Worm (Caenorhabditis elegans) whole organism, L2 larva: ENCODE measurements around the gene Y57G11C.33.
A peak's percentile ranks its signal among the peaks of the same experiment; 100 is the strongest.

Experiments
- C34F6.9 ChIP-seq: fragments of 150-350 bp; optimal IDR thresholded peaks from 2 replicates; lab custom pipeline; 2014; ENCODE audit warnings: missing biosample characterization, missing genetic modification characterization
- F13H6.1 ChIP-seq: sonication (generic microtip); optimal IDR thresholded peaks from 2 replicates; lab custom pipeline; 2016; ENCODE audit warnings: missing genetic modification characterization, missing compliant biosample characterization
- R02D3.7 ChIP-seq: fragments of 150-350 bp; optimal IDR thresholded peaks from 2 replicates; lab custom pipeline; 2014; ENCODE audit warnings: missing biosample characterization, missing genetic modification characterization
- Y55F3AM.14 ChIP-seq: fragments of 200-800 bp; sonication (Bioruptor generic); optimal IDR thresholded peaks from 2 replicates; lab custom pipeline; 2018; ENCODE audit warnings: mild to moderate bottlenecking, missing genetic modification characterization, missing compliant biosample characterization
- ZK546.5 ChIP-seq: sonication (generic microtip); optimal IDR thresholded peaks from 2 replicates; lab custom pipeline; 2017; ENCODE audit warnings: missing biosample characterization, missing genetic modification characterization
- alr-1 ChIP-seq: fragments of 150-350 bp; optimal IDR thresholded peaks from 2 replicates; lab custom pipeline; 2014; ENCODE audit warnings: missing biosample characterization, missing genetic modification characterization
- aly-2 ChIP-seq: fragments of 150-350 bp; optimal IDR thresholded peaks from 2 replicates; lab custom pipeline; 2014; ENCODE audit warnings: missing biosample characterization, missing genetic modification characterization
- ama-1 ChIP-seq: fragments of 150-350 bp; optimal IDR thresholded peaks from 2 replicates; lab custom pipeline; 2018; ENCODE audit warnings: inconsistent platforms
- ceh-16 ChIP-seq: fragments of 150-350 bp; optimal IDR thresholded peaks from 2 replicates; lab custom pipeline; 2014; ENCODE audit warnings: missing biosample characterization, missing genetic modification characterization
- crh-2 ChIP-seq: sonication (generic microtip); optimal IDR thresholded peaks from 2 replicates; lab custom pipeline; 2017; ENCODE audit warnings: missing biosample characterization, missing genetic modification characterization
- dmd-4 ChIP-seq: sonication (generic microtip); optimal IDR thresholded peaks from 2 replicates; lab custom pipeline; 2017; ENCODE audit warnings: missing biosample characterization, missing genetic modification characterization
- egl-27 ChIP-seq: sonication (generic microtip); optimal IDR thresholded peaks from 3 replicates; lab custom pipeline; 2017; ENCODE audit warnings: missing biosample characterization, missing genetic modification reagents, missing genetic modification characterization
- elt-1 ChIP-seq: fragments of 150-350 bp; optimal IDR thresholded peaks from 2 replicates; lab custom pipeline; 2014; ENCODE audit warnings: missing biosample characterization, missing genetic modification characterization
- elt-3 ChIP-seq: sonication (generic microtip); optimal IDR thresholded peaks from 2 replicates; lab custom pipeline; 2017; ENCODE audit warnings: missing biosample characterization, missing genetic modification characterization
- fos-1 ChIP-seq: fragments of 150-350 bp; optimal IDR thresholded peaks from 2 replicates; lab custom pipeline; 2014; ENCODE audit warnings: missing biosample characterization, missing genetic modification characterization
- gmeb-1 ChIP-seq: fragments of 150-350 bp; optimal IDR thresholded peaks from 2 replicates; lab custom pipeline; 2014; ENCODE audit warnings: missing biosample characterization, missing genetic modification characterization
- lin-11 ChIP-seq: fragments of 150-350 bp; sonication (generic microtip); optimal IDR thresholded peaks from 2 replicates; lab custom pipeline; 2014; ENCODE audit warnings: missing biosample characterization, missing genetic modification characterization, inconsistent platforms, mixed read lengths
- lsy-2 ChIP-seq, 2 experiments: fragments of 150-350 bp in 1 of 2; sonication (generic microtip) in 1 of 2; optimal IDR thresholded peaks; 2 replicates each; lab custom pipeline; 2014 to 2017; ENCODE audit warnings: missing biosample characterization in 2 of 2, missing genetic modification characterization in 2 of 2
- mab-5 ChIP-seq: fragments of 150-350 bp; optimal IDR thresholded peaks from 2 replicates; lab custom pipeline; 2014; ENCODE audit warnings: missing biosample characterization, missing genetic modification characterization
- mbf-1 ChIP-seq: sonication (generic microtip); optimal IDR thresholded peaks from 2 replicates; lab custom pipeline; 2017; ENCODE audit warnings: missing biosample characterization, missing genetic modification characterization
- mdl-1 ChIP-seq, 2 experiments: fragments of 150-350 bp in 1 of 2; sonication (generic microtip) in 1 of 2; optimal IDR thresholded peaks; 2 replicates each; lab custom pipeline; 2017; ENCODE audit warnings: missing biosample characterization in 2 of 2, missing genetic modification characterization in 2 of 2
- nhr-10 ChIP-seq: sonication (generic microtip); optimal IDR thresholded peaks from 2 replicates; lab custom pipeline; 2017; ENCODE audit warnings: missing biosample characterization, missing genetic modification characterization
- nhr-11 ChIP-seq: fragments of 150-350 bp; optimal IDR thresholded peaks from 2 replicates; lab custom pipeline; 2014; ENCODE audit warnings: missing biosample characterization, missing genetic modification characterization
- nhr-12 ChIP-seq: fragments of 150-350 bp; optimal IDR thresholded peaks from 2 replicates; lab custom pipeline; 2014; ENCODE audit warnings: missing biosample characterization, missing genetic modification characterization
- nhr-129 ChIP-seq: fragments of 150-350 bp; optimal IDR thresholded peaks from 2 replicates; lab custom pipeline; 2014; ENCODE audit warnings: missing biosample characterization, missing genetic modification characterization
- nhr-237 ChIP-seq: fragments of 150-350 bp; optimal IDR thresholded peaks from 2 replicates; lab custom pipeline; 2014; ENCODE audit warnings: missing biosample characterization, missing genetic modification characterization
- nhr-25 ChIP-seq: fragments of 150-350 bp; sonication (generic microtip); optimal IDR thresholded peaks from 3 replicates; lab custom pipeline; 2014; ENCODE audit warnings: missing biosample characterization, missing genetic modification characterization
- nhr-6 ChIP-seq: fragments of 150-350 bp; optimal IDR thresholded peaks from 2 replicates; lab custom pipeline; 2014; ENCODE audit warnings: missing biosample characterization, missing genetic modification characterization
- nhr-77 ChIP-seq: fragments of 150-350 bp; optimal IDR thresholded peaks from 2 replicates; lab custom pipeline; 2014; ENCODE audit warnings: missing biosample characterization, missing genetic modification characterization
- peb-1 ChIP-seq: fragments of 150-350 bp; optimal IDR thresholded peaks from 2 replicates; lab custom pipeline; 2014; ENCODE audit warnings: missing biosample characterization, missing genetic modification characterization
- sem-4 ChIP-seq: fragments of 150-350 bp; optimal IDR thresholded peaks from 2 replicates; lab custom pipeline; 2014; ENCODE audit warnings: missing biosample characterization, missing genetic modification reagents, missing genetic modification characterization
- skn-1 ChIP-seq: sonication (generic microtip); optimal IDR thresholded peaks from 2 replicates; lab custom pipeline; 2017; ENCODE audit warnings: missing biosample characterization, missing genetic modification characterization
- sma-3 ChIP-seq: sonication (generic microtip); optimal IDR thresholded peaks from 2 replicates; lab custom pipeline; 2016; ENCODE audit warnings: missing genetic modification reagents, missing genetic modification characterization, missing compliant biosample characterization
- sma-9 ChIP-seq, 2 experiments: fragments of 150-350 bp in 1 of 2; sonication (generic microtip) in 1 of 2; optimal IDR thresholded peaks; 2 replicates each; lab custom pipeline; 2014 to 2016; ENCODE audit warnings: missing genetic modification characterization in 2 of 2, mild to moderate bottlenecking in 1 of 2, missing biosample characterization in 1 of 2, missing compliant biosample characterization in 1 of 2, missing genetic modification reagents in 1 of 2, moderate library complexity in 1 of 2
- snpc-4 ChIP-seq: fragments of 150-350 bp; optimal IDR thresholded peaks from 2 replicates; lab custom pipeline; 2014; ENCODE audit warnings: missing biosample characterization, missing genetic modification characterization
- unc-55 ChIP-seq: fragments of 150-350 bp; sonication (generic microtip); optimal IDR thresholded peaks from 3 replicates; lab custom pipeline; 2014; ENCODE audit warnings: missing biosample characterization, missing genetic modification reagents, missing genetic modification characterization
- ztf-1 ChIP-seq: fragments of 200-800 bp; sonication (Bioruptor generic); conservative IDR thresholded peaks from 2 replicates; pipeline ENCODE4 v1.3.6; 2022; ENCODE audit warnings: missing genetic modification characterization, missing compliant biosample characterization
- ztf-11 ChIP-seq: sonication (generic microtip); optimal IDR thresholded peaks from 2 replicates; lab custom pipeline; 2017; ENCODE audit warnings: missing biosample characterization, missing genetic modification characterization
- ztf-4 ChIP-seq: fragments of 150-350 bp; optimal IDR thresholded peaks from 2 replicates; lab custom pipeline; 2014; ENCODE audit warnings: missing biosample characterization, missing genetic modification characterization

Gene Y57G11C.33

DNA sequence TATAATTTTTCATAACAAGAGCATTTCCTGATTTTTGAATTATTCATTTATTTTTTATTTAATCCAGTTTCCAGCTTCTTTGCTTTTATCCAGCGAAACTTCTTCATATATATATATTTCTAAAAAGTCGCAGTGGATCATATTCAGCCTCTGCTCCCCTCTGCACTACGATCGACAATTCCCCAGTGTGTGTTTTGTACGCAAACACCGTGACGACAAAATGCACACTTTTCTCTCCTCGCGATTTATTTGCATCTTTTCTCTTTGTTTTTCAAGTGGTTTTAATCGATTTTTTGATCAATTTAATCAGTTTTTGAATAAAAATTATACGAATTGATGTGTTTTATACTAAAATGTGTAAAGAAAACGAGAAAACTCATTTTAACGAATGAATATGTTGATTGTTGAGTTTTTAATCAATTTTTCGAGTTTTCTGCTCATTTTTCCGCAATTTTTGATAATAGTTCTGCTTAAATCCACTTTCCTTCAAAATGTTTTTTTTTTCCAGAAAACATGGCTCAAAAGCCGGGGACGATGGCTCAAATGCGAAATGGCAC lies at the start of gene Y57G11C.33:
Y57G11C.33 (plus strand) TSS at position 507 of the 557 bp plus-strand sequence.
- TF ChIP-seq nhr-129 (tag; lab: Kevin White, UChicago) (peak; percentile 63), C34F6.9 (tag; lab: Kevin White, UChicago) (peak; percentile 44), gmeb-1 (tag; lab: Kevin White, UChicago) (peak; percentile 37), ztf-4 (tag; lab: Kevin White, UChicago) (no peak), lsy-2 (tag; optimal IDR thresholded peaks at IDR 0.05; lab: Kevin White, UChicago) (peak; percentile 64 to 94), unc-55 (GFP tag; lab: Kevin White, UChicago) (peak; percentile 32), alr-1 (no peak), sma-3 (GFP tag; lab: Kevin White, UChicago) (no peak)

ce11 chrIV:14608605-14609004 lies 48.3 kb upstream of the Y57G11C.33 start:
- TF ChIP-seq lin-11 (tag; lab: Kevin White, UChicago) (no peak), sma-3 (GFP tag; lab: Kevin White, UChicago) (no peak), peb-1 (tag; lab: Kevin White, UChicago) (no peak), Y55F3AM.14 (GFP tag; lab: Kevin White, UChicago) (no peak), nhr-10 (tag; lab: Kevin White, UChicago) (no peak), skn-1 (tag; lab: Kevin White, UChicago) (no peak), lsy-2 (tag; optimal IDR thresholded peaks at IDR 0.05; lab: Kevin White, UChicago) (no peak), snpc-4 (tag; lab: Kevin White, UChicago) (no peak), nhr-237 (tag; lab: Kevin White, UChicago) (no peak), fos-1 (tag; lab: Kevin White, UChicago) (no peak), ztf-11 (tag; lab: Kevin White, UChicago) (no peak), egl-27 (tag; lab: Kevin White, UChicago) (no peak), sem-4 (tag; lab: Kevin White, UChicago) (no peak), nhr-11 (tag; lab: Kevin White, UChicago) (no peak), ztf-1 (GFP tag; lab: Robert Waterston, UW) (no peak), crh-2 (tag; lab: Kevin White, UChicago) (no peak), C34F6.9 (tag; lab: Kevin White, UChicago) (no peak), sma-9 (GFP tag; optimal IDR thresholded peaks at IDR 0.05; lab: Kevin White, UChicago) (no peak), sma-9 (tag; optimal IDR thresholded peaks at IDR 0.05; lab: Kevin White, UChicago) (no peak), unc-55 (GFP tag; lab: Kevin White, UChicago) (no peak), mbf-1 (tag; lab: Kevin White, UChicago) (no peak)

DNA sequence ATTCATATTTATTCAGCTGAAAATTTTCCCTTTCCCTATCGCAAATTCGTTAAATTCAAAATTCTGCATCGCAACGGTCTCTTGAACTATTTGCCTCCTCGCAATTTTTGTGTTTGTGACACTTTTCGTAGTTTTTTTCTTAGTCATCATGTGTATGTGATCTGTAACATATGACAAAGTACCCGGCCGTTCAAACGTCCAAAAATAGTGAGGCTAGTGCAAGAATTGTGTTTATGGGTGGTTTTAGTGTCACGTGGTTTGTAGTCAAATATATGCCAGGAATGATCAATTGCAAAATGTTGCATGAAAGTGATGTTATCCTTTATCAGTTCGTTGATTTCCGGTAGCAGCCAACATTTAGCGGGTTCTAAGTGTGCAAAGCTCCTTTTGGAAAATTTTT lies 47.1 kb upstream of the Y57G11C.33 start:
- peak; percentile 53 for TF ChIP-seq crh-2 (tag; lab: Kevin White, UChicago)
- TF ChIP-seq nhr-237 (tag; lab: Kevin White, UChicago) = no peak
- peak; percentile 43 for TF ChIP-seq gmeb-1 (tag; lab: Kevin White, UChicago)
- no peak for TF ChIP-seq peb-1 (tag; lab: Kevin White, UChicago)
- TF ChIP-seq Y55F3AM.14 (GFP tag; lab: Kevin White, UChicago) = no peak
- no peak for TF ChIP-seq nhr-6 (tag; lab: Kevin White, UChicago)
- TF ChIP-seq sma-9 (GFP tag; optimal IDR thresholded peaks at IDR 0.05; lab: Kevin White, UChicago) = peak; percentile 84
- no peak for TF ChIP-seq sma-9 (tag; optimal IDR thresholded peaks at IDR 0.05; lab: Kevin White, UChicago)
- no peak for TF ChIP-seq ceh-16
- TF ChIP-seq ztf-11 (tag; lab: Kevin White, UChicago) = no peak
- no peak for TF ChIP-seq ZK546.5 (tag; lab: Kevin White, UChicago)
- peak; percentile 61 for TF ChIP-seq sma-3 (GFP tag; lab: Kevin White, UChicago)
- no peak for TF ChIP-seq unc-55 (GFP tag; lab: Kevin White, UChicago)
- TF ChIP-seq aly-2 (tag; lab: Kevin White, UChicago) = no peak
- TF ChIP-seq nhr-129 (tag; lab: Kevin White, UChicago) = peak; percentile 75
- TF ChIP-seq lsy-2 (tag; optimal IDR thresholded peaks at IDR 0.05; lab: Kevin White, UChicago) = peak in 1 of 2 experiments; percentile 38
- TF ChIP-seq R02D3.7 = no peak
- no peak for TF ChIP-seq egl-27 (tag; lab: Kevin White, UChicago)
- TF ChIP-seq dmd-4 = no peak
- TF ChIP-seq fos-1 (tag; lab: Kevin White, UChicago) = peak; percentile 74
- no peak for TF ChIP-seq elt-3
- peak; percentile 14 for TF ChIP-seq nhr-25 (tag; lab: Kevin White, UChicago)
- no peak for TF ChIP-seq elt-1 (tag; lab: Kevin White, UChicago)
- TF ChIP-seq mab-5 = no peak
- no peak for TF ChIP-seq mbf-1 (tag; lab: Kevin White, UChicago)
- no peak for TF ChIP-seq nhr-12
- TF ChIP-seq ama-1 = no peak
- TF ChIP-seq F13H6.1 (tag; lab: Kevin White, UChicago) = peak; percentile 31
- TF ChIP-seq nhr-77 (tag; lab: Kevin White, UChicago) = no peak
- TF ChIP-seq skn-1 (tag; lab: Kevin White, UChicago) = no peak
- TF ChIP-seq ztf-1 (GFP tag; lab: Robert Waterston, UW) = no peak
- TF ChIP-seq mdl-1 (tag; optimal IDR thresholded peaks at IDR 0.05; lab: Kevin White, UChicago) = peak in 1 of 2 experiments; percentile 14
- TF ChIP-seq sem-4 (tag; lab: Kevin White, UChicago) = no peak
- TF ChIP-seq, all 48 proteins: peak for 10
